Fruit fly (Drosophila melanogaster) whole organism, wandering third instar larva: ENCODE data around the gene Surf1.

Experiments used
- CrebA ChIP-seq: fragments of 200-800 bp; sonication (Bioruptor generic); optimal IDR thresholded peaks from 2 replicates; lab custom pipeline; 2016; ENCODE audit warnings: missing biosample characterization, mild to moderate bottlenecking, missing genetic modification characterization, borderline replicate concordance
- Dfd ChIP-seq: fragments of >200 bp; optimal IDR thresholded peaks from 2 replicates; lab custom pipeline; 2017; ENCODE audit warnings: missing biosample characterization, missing genetic modification characterization
- Hnf4 ChIP-seq: fragments of 200-800 bp; sonication (Bioruptor generic); optimal IDR thresholded peaks from 2 replicates; lab custom pipeline; 2016; ENCODE audit warnings: missing biosample characterization, mild to moderate bottlenecking, missing genetic modification characterization
- Hr78 ChIP-seq: fragments of >200 bp; optimal IDR thresholded peaks from 2 replicates; lab custom pipeline; 2017; ENCODE audit warnings: missing biosample characterization, missing genetic modification characterization
- N ChIP-seq: fragments of >200 bp; optimal IDR thresholded peaks from 2 replicates; lab custom pipeline; 2018; ENCODE audit warnings: missing biosample characterization, missing external identifiers, missing genetic modification characterization
- Rel ChIP-seq, 2 experiments: fragments of 200-800 bp; sonication (Bioruptor generic) in 1 of 2; optimal IDR thresholded peaks; 2 replicates in 1 of 2; 3 replicates in 1 of 2; lab custom pipeline; 2016 to 2019; ENCODE audit warnings: mild to moderate bottlenecking in 2 of 2, missing biosample characterization in 2 of 2, missing genetic modification characterization in 2 of 2, moderate library complexity in 1 of 2
- Vsx2 ChIP-seq: fragments of 200-300, 225-300 bp; sonication (Bioruptor generic); optimal IDR thresholded peaks from 2 replicates; lab custom pipeline; 2018; ENCODE audit warnings: missing biosample characterization, missing genetic modification characterization; ENCODE audit not compliant: partially characterized antibody
- brk ChIP-seq: fragments of 200-800 bp; sonication (Bioruptor generic); optimal IDR thresholded peaks from 2 replicates; lab custom pipeline; 2016; ENCODE audit warnings: missing biosample characterization, mild to moderate bottlenecking, missing genetic modification characterization
- dsf ChIP-seq: sonication (Bioruptor generic); optimal IDR thresholded peaks from 2 replicates; lab custom pipeline; 2016; ENCODE audit warnings: missing biosample characterization, missing genetic modification characterization, borderline replicate concordance
- h ChIP-seq: fragments of 200-800 bp; sonication (Bioruptor generic); optimal IDR thresholded peaks from 3 replicates; lab custom pipeline; 2016; ENCODE audit warnings: missing biosample characterization, mild to moderate bottlenecking, missing genetic modification characterization
- lola ChIP-seq: fragments of >200 bp; optimal IDR thresholded peaks from 2 replicates; lab custom pipeline; 2017; ENCODE audit warnings: missing biosample characterization, missing genetic modification characterization
- pan ChIP-seq: fragments of >200 bp; optimal IDR thresholded peaks from 2 replicates; lab custom pipeline; 2017
- tai ChIP-seq: sonication (Bioruptor generic); optimal IDR thresholded peaks from 2 replicates; lab custom pipeline; 2016; ENCODE audit warnings: missing biosample characterization, missing genetic modification characterization

- TF ChIP-seq Rel (GFP tag; optimal IDR thresholded peaks at IDR 0.05; lab: Kevin White, UChicago): no peak
- TF ChIP-seq Rel (tag; optimal IDR thresholded peaks at IDR 0.05; lab: Kevin White, UChicago): no peak
- no peak for TF ChIP-seq Hnf4 (GFP tag; lab: Kevin White, UChicago)
- TF ChIP-seq Dfd (GFP tag; lab: Kevin White, UChicago): no peak
- no peak for TF ChIP-seq lola
- no peak for TF ChIP-seq brk (GFP tag; lab: Kevin White, UChicago)
- TF ChIP-seq tai (GFP tag; lab: Kevin White, UChicago): no peak
- no peak for TF ChIP-seq Hr78
- TF ChIP-seq CrebA (GFP tag; lab: Kevin White, UChicago): no peak
- TF ChIP-seq h: no peak
- TF ChIP-seq N (GFP tag; lab: Kevin White, UChicago): no peak
- no peak for TF ChIP-seq dsf (GFP tag; lab: Kevin White, UChicago)
- TF ChIP-seq pan (lab: Kevin White, UChicago): no peak
- no peak for TF ChIP-seq Vsx2
Observed at dm6 chr3L:6981823-6982222, 23.7 kb downstream of the Surf1 start.
